Fruit fly (Drosophila melanogaster): ENCODE measurements around the gene CG14042.
A peak's percentile ranks its signal among the peaks of the same experiment; 100 is the strongest.

DNA sequence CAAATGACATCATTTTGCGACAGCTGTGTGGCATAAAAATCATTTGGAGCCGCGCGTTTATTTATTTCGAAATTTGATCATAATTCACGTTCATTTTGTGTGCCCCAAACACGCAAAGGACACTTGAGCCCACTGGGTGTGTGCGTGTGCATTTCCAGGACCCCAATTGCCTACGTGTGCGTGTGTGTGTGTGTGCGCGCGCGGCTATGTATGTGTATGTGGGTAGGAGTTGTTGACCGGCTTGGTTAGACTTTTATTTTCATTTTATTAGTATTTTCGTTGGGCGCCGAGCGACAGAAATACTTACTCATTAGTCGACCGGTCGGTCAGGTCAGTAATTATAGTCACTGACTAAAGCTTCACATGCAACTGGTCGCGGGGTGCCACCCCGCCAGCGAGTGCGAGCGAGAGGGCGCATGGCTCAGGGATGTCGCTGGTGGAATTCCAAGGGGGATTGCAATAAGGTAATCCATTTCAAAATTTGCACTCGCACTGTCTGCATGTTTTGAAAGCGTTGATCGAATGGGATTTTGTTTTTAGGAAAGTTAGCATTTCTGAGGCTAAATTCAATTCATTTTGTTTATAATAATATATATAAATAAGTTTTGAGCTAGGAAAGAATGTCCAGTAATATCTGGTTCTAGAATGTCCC lies 6.1 kb downstream of the CG14042 start:
- TF ChIP-seq Nf-YB (GFP tag; optimal IDR thresholded peaks at IDR 0.05) (no peak), CG18262 (tag; optimal IDR thresholded peaks at IDR 0.05) (peak; percentile 39), pan (optimal IDR thresholded peaks at IDR 0.05) (no peak), pan (GFP tag; optimal IDR thresholded peaks at IDR 0.05 in 1 of 2, IDR thresholded peaks at IDR 0.05 in 1 of 2) (peak in 1 of 2 experiments; percentile 62), CG13287 (GFP tag; IDR thresholded peaks at IDR 0.05; ENCODE audit: partially characterized antibody) (no peak), psq (GFP tag; optimal IDR thresholded peaks at IDR 0.05) (no peak), btn (GFP tag; optimal IDR thresholded peaks at IDR 0.05) (no peak), pzg (GFP tag; optimal IDR thresholded peaks at IDR 0.05) (no peak), Dref (GFP tag; IDR thresholded peaks at IDR 0.05) (no peak), CG17829 (tag; optimal IDR thresholded peaks at IDR 0.05) (no peak), pros (GFP tag; optimal IDR thresholded peaks at IDR 0.05) (no peak), Sin3A (optimal IDR thresholded peaks at IDR 0.05) (no peak), kay (GFP tag; optimal IDR thresholded peaks at IDR 0.05) (no peak), en (GFP tag; optimal IDR thresholded peaks at IDR 0.05) (no peak), pb (GFP tag; optimal IDR thresholded peaks at IDR 0.05) (no peak)
